Worm (Caenorhabditis elegans): Measurements from ENCODE around the gene exc-13.

ce11 chrV:7364951-7365350 lies at the start of gene exc-13:
- TF ChIP-seq fkh-10 (GFP tag; optimal IDR thresholded peaks at IDR 0.05), result no peak
- TF ChIP-seq snpc-4 (tag; optimal IDR thresholded peaks at IDR 0.05), result no peak
- no peak for TF ChIP-seq nhr-11 (tag; optimal IDR thresholded peaks at IDR 0.05)
- TF ChIP-seq aly-2 (tag; optimal IDR thresholded peaks at IDR 0.05), result no peak
- TF ChIP-seq unc-98 (GFP tag; IDR thresholded peaks at IDR 0.05), result no peak
- no peak for TF ChIP-seq nhr-90 (tag; optimal IDR thresholded peaks at IDR 0.05; ENCODE audit: poor library complexity)
- no peak for TF ChIP-seq nhr-76 (tag; optimal IDR thresholded peaks at IDR 0.05)
- no peak for TF ChIP-seq skn-1 (tag; optimal IDR thresholded peaks at IDR 0.05)

Measured in whole organism, L1 larva.